Worm (Caenorhabditis elegans) whole organism, young adult: ENCODE results near the gene chpf-1.

Source experiments
- B0019.2 ChIP-seq: fragments of 200-800 bp; sonication (Bioruptor generic); conservative IDR thresholded peaks from 2 replicates; pipeline ENCODE4 v1.3.6; 2022; ENCODE audit warnings: missing genetic modification reagents, missing genetic modification characterization, missing compliant biosample characterization
- B0035.1 ChIP-seq: sonication (generic microtip); optimal IDR thresholded peaks from 2 replicates; lab custom pipeline; 2016; ENCODE audit warnings: missing genetic modification characterization, mild to moderate bottlenecking, missing compliant biosample characterization, missing genotype, missing genetic modification reagents
- C17E4.6 ChIP-seq: fragments of 200-800 bp; sonication (Bioruptor generic); IDR thresholded peaks from 2 replicates; pipeline ENCODE4 v1.3.6; 2022; ENCODE audit warnings: missing genetic modification reagents, missing genetic modification characterization, missing compliant biosample characterization
- D2030.7 ChIP-seq: fragments of 200-800 bp; sonication (Bioruptor generic); IDR thresholded peaks from 2 replicates; pipeline ENCODE4 v1.3.6; 2022; ENCODE audit warnings: missing genetic modification reagents, missing genetic modification characterization, missing compliant biosample characterization
- F22D6.2 ChIP-seq: sonication (generic microtip); optimal IDR thresholded peaks from 2 replicates; lab custom pipeline; 2016; ENCODE audit warnings: mild to moderate bottlenecking, missing genetic modification characterization, missing compliant biosample characterization
- F23B12.7 ChIP-seq: sonication (generic microtip); optimal IDR thresholded peaks from 2 replicates; lab custom pipeline; 2017; ENCODE audit warnings: missing genetic modification characterization, mild to moderate bottlenecking, missing compliant biosample characterization, antibody characterized with exemption, moderate library complexity; ENCODE audit not compliant: insufficient read depth
- F37B4.10 ChIP-seq: fragments of 200-800 bp; sonication (Bioruptor generic); IDR thresholded peaks from 2 replicates; pipeline ENCODE4 v1.3.6; 2022; ENCODE audit warnings: missing genetic modification characterization, missing compliant biosample characterization
- F55B11.4 ChIP-seq: sonication (generic microtip); optimal IDR thresholded peaks from 2 replicates; lab custom pipeline; 2016; ENCODE audit warnings: missing compliant biosample characterization, missing genetic modification characterization, borderline replicate concordance; ENCODE audit not compliant: insufficient read depth
- F57A8.1 ChIP-seq: fragments of 200-800 bp; sonication (Bioruptor generic); optimal IDR thresholded peaks from 2 replicates; lab custom pipeline; 2018; ENCODE audit warnings: mild to moderate bottlenecking, missing genetic modification characterization, moderate library complexity, missing compliant biosample characterization
- F57C9.4 ChIP-seq: sonication (generic microtip); optimal IDR thresholded peaks from 2 replicates; lab custom pipeline; 2017; ENCODE audit warnings: mild to moderate bottlenecking, missing genetic modification characterization, missing compliant biosample characterization
- T07F8.4 ChIP-seq: sonication (generic microtip); optimal IDR thresholded peaks from 2 replicates; lab custom pipeline; 2016; ENCODE audit warnings: mild to moderate bottlenecking, missing genetic modification characterization, moderate library complexity, missing compliant biosample characterization
- Y53F4B.3 ChIP-seq: fragments of 200-800 bp; sonication (Bioruptor generic); IDR thresholded peaks from 2 replicates; pipeline ENCODE4 v1.3.6; 2022; ENCODE audit warnings: missing genetic modification reagents, missing genetic modification characterization, missing compliant biosample characterization
- Y53G8AR.9 ChIP-seq: fragments of 200-800 bp; sonication (Bioruptor generic); conservative IDR thresholded peaks from 2 replicates; pipeline ENCODE4 v1.3.6; 2022; ENCODE audit warnings: missing genetic modification reagents, missing genetic modification characterization, missing compliant biosample characterization
- Y67H2A.10 ChIP-seq: fragments of 200-800 bp; sonication (Bioruptor generic); conservative IDR thresholded peaks from 2 replicates; pipeline ENCODE4 v1.3.6; 2022; ENCODE audit warnings: missing genetic modification reagents, missing genetic modification characterization, missing compliant biosample characterization
- Y79H2A.3 ChIP-seq: fragments of 200-800 bp; sonication (Bioruptor generic); conservative IDR thresholded peaks from 2 replicates; pipeline ENCODE4 v1.3.6; 2022; ENCODE audit warnings: missing genetic modification reagents, missing genetic modification characterization, missing compliant biosample characterization
- ZK185.1 ChIP-seq: sonication (generic microtip); optimal IDR thresholded peaks from 2 replicates; lab custom pipeline; 2016; ENCODE audit warnings: mild to moderate bottlenecking, missing genetic modification characterization, missing compliant biosample characterization; ENCODE audit not compliant: poor library complexity, severe bottlenecking
- attf-3 ChIP-seq: fragments of 200-800 bp; sonication (Bioruptor generic); conservative IDR thresholded peaks from 2 replicates; pipeline ENCODE4 v1.3.6; 2022; ENCODE audit warnings: missing genetic modification reagents, missing genetic modification characterization, missing compliant biosample characterization
- attf-6 ChIP-seq: fragments of 200-800 bp; sonication (Bioruptor generic); IDR thresholded peaks from 2 replicates; pipeline ENCODE4 v1.3.6; 2022; ENCODE audit warnings: missing genetic modification reagents, missing genetic modification characterization, missing compliant biosample characterization
- bed-1 ChIP-seq: fragments of 200-800 bp; sonication (Bioruptor generic); IDR thresholded peaks from 2 replicates; pipeline ENCODE4 v1.3.6; 2022; ENCODE audit warnings: missing genetic modification reagents, missing genetic modification characterization, missing compliant biosample characterization
- ceh-40 ChIP-seq: fragments of 200-800 bp; sonication (Bioruptor generic); IDR thresholded peaks from 2 replicates; pipeline ENCODE4 v1.3.6; 2022; ENCODE audit warnings: missing genetic modification characterization, missing compliant biosample characterization
- ceh-58 ChIP-seq: fragments of 200-800 bp; sonication (Bioruptor generic); IDR thresholded peaks from 2 replicates; pipeline ENCODE4 v1.3.6; 2022; ENCODE audit warnings: missing genetic modification characterization, missing compliant biosample characterization
- dox-1 ChIP-seq: fragments of 200-800 bp; sonication (Bioruptor generic); IDR thresholded peaks from 2 replicates; pipeline ENCODE4 v1.3.6; 2022; ENCODE audit warnings: missing genetic modification reagents, missing genetic modification characterization, missing compliant biosample characterization
- efl-1 ChIP-seq: fragments of 150-350 bp; optimal IDR thresholded peaks from 2 replicates; lab custom pipeline; 2014; ENCODE audit warnings: missing biosample characterization, missing genetic modification reagents, missing genetic modification characterization
- ekl-4 ChIP-seq: fragments of 200-800 bp; sonication (Bioruptor generic); IDR thresholded peaks from 2 replicates; pipeline ENCODE4 v1.3.6; 2022; ENCODE audit warnings: missing genetic modification reagents, missing genetic modification characterization, missing compliant biosample characterization
- fkh-3 ChIP-seq: sonication (generic microtip); optimal IDR thresholded peaks from 2 replicates; lab custom pipeline; 2016; ENCODE audit warnings: mild to moderate bottlenecking, missing genetic modification characterization, missing compliant biosample characterization
- him-1 ChIP-seq: sonication (generic microtip); optimal IDR thresholded peaks from 2 replicates; lab custom pipeline; 2016; ENCODE audit warnings: missing genotype, missing genetic modification reagents, missing genetic modification characterization, missing compliant biosample characterization
- hlh-26 ChIP-seq: fragments of 200-800 bp; sonication (Bioruptor generic); conservative IDR thresholded peaks from 2 replicates; pipeline ENCODE4 v1.3.6; 2022; ENCODE audit warnings: missing genetic modification reagents, missing genetic modification characterization, missing compliant biosample characterization
- hmg-1.2 ChIP-seq: fragments of 200-800 bp; sonication (Bioruptor generic); IDR thresholded peaks from 2 replicates; pipeline ENCODE4 v1.3.6; 2022; ENCODE audit warnings: missing genetic modification reagents, missing genetic modification characterization, missing compliant biosample characterization
- hmg-20 ChIP-seq: fragments of 200-800 bp; sonication (Bioruptor generic); IDR thresholded peaks from 2 replicates; pipeline ENCODE4 v1.3.6; 2022; ENCODE audit warnings: missing genetic modification reagents, missing genetic modification characterization, missing compliant biosample characterization
- let-607 ChIP-seq, 2 experiments: fragments of 200-800 bp in 1 of 2; sonication (Bioruptor generic) in 1 of 2; sonication (generic microtip) in 1 of 2; optimal IDR thresholded peaks; 2 replicates each; lab custom pipeline; 2016 to 2018; ENCODE audit warnings: mild to moderate bottlenecking in 2 of 2, missing compliant biosample characterization in 2 of 2, missing genetic modification characterization in 2 of 2, moderate library complexity in 2 of 2, missing genotype in 1 of 2
- lin-26 ChIP-seq: fragments of 200-800 bp; sonication (Bioruptor generic); IDR thresholded peaks from 2 replicates; pipeline ENCODE4 v1.3.6; 2022; ENCODE audit warnings: missing genetic modification reagents, missing genetic modification characterization, missing compliant biosample characterization
- lsl-1 ChIP-seq: fragments of 200-800 bp; sonication (Bioruptor generic); optimal IDR thresholded peaks from 2 replicates; lab custom pipeline; 2018; ENCODE audit warnings: mild to moderate bottlenecking, missing genetic modification characterization, moderate library complexity, missing compliant biosample characterization
- madf-3 ChIP-seq: fragments of 200-800 bp; sonication (Bioruptor generic); IDR thresholded peaks from 2 replicates; pipeline ENCODE4 v1.3.6; 2022; ENCODE audit warnings: missing genetic modification reagents, missing genetic modification characterization, missing compliant biosample characterization
- nfyb-1 ChIP-seq: fragments of 200-800 bp; sonication (Bioruptor generic); IDR thresholded peaks from 2 replicates; pipeline ENCODE4 v1.3.6; 2022; ENCODE audit warnings: missing genetic modification reagents, missing genetic modification characterization, missing compliant biosample characterization
- nhr-120 ChIP-seq: fragments of 200-800 bp; sonication (Bioruptor generic); IDR thresholded peaks from 2 replicates; pipeline ENCODE4 v1.3.6; 2022; ENCODE audit warnings: missing genetic modification characterization, missing compliant biosample characterization
- nhr-80 ChIP-seq: sonication (generic microtip); optimal IDR thresholded peaks from 2 replicates; lab custom pipeline; 2016; ENCODE audit warnings: missing genetic modification characterization, missing compliant biosample characterization
- rcor-1 ChIP-seq: fragments of 200-800 bp; sonication (Bioruptor generic); IDR thresholded peaks from 2 replicates; pipeline ENCODE4 v1.3.6; 2022; ENCODE audit warnings: missing genetic modification reagents, missing genetic modification characterization, missing compliant biosample characterization
- rpc-1 ChIP-seq, 2 experiments: fragments of 150-350 bp in 1 of 2; sonication (generic microtip) in 1 of 2; optimal IDR thresholded peaks; 2 replicates each; lab custom pipeline; 2014 to 2018; ENCODE audit warnings: missing biosample characterization in 1 of 2, missing genetic modification characterization in 1 of 2, missing genetic modification reagents in 1 of 2, missing genotype in 1 of 2
- sea-2 ChIP-seq: fragments of 200-800 bp; sonication (Bioruptor generic); IDR thresholded peaks from 2 replicates; pipeline ENCODE4 v1.3.6; 2022; ENCODE audit warnings: missing genetic modification characterization, missing compliant biosample characterization
- snpc-1.1 ChIP-seq: sonication (generic microtip); optimal IDR thresholded peaks from 2 replicates; lab custom pipeline; 2017; ENCODE audit warnings: missing genetic modification characterization, mild to moderate bottlenecking, missing compliant biosample characterization, antibody characterized with exemption, moderate library complexity, missing genotype, missing genetic modification reagents; ENCODE audit not compliant: insufficient read depth
- snpc-4 ChIP-seq, 5 experiments: fragments of 150-350 bp in 1 of 5; sonication (generic microtip) in 4 of 5; optimal IDR thresholded peaks; 2 replicates each; lab custom pipeline; 2014 to 2018; ENCODE audit warnings: missing genetic modification characterization in 5 of 5, missing biosample characterization in 3 of 5, antibody characterized with exemption in 2 of 5, mild to moderate bottlenecking in 2 of 5, missing compliant biosample characterization in 2 of 5, missing genotype in 2 of 5, moderate library complexity in 2 of 5, missing genetic modification reagents in 1 of 5
- sptf-2 ChIP-seq: fragments of 200-800 bp; sonication (Bioruptor generic); optimal IDR thresholded peaks from 2 replicates; lab custom pipeline; 2018; ENCODE audit warnings: mild to moderate bottlenecking, missing genetic modification characterization, missing compliant biosample characterization
- zfh-2 ChIP-seq: fragments of 200-800 bp; sonication (Bioruptor generic); conservative IDR thresholded peaks from 2 replicates; pipeline ENCODE4 v1.3.6; 2022; ENCODE audit warnings: missing genetic modification reagents, missing genetic modification characterization, missing compliant biosample characterization
- zim-3 ChIP-seq: sonication (generic microtip); optimal IDR thresholded peaks from 2 replicates; lab custom pipeline; 2017; ENCODE audit warnings: mild to moderate bottlenecking, missing genetic modification characterization, moderate library complexity, missing compliant biosample characterization
- ztf-18 ChIP-seq: sonication (generic microtip); optimal IDR thresholded peaks from 2 replicates; lab custom pipeline; 2016; ENCODE audit warnings: missing genotype, mild to moderate bottlenecking, missing genetic modification characterization, missing compliant biosample characterization
- ztf-25 ChIP-seq: fragments of 200-800 bp; sonication (Bioruptor generic); IDR thresholded peaks from 2 replicates; pipeline ENCODE4 v1.3.6; 2022; ENCODE audit warnings: missing genetic modification reagents, missing genetic modification characterization, missing compliant biosample characterization
- ztf-28 ChIP-seq: fragments of 200-800 bp; sonication (Bioruptor generic); IDR thresholded peaks from 2 replicates; pipeline ENCODE4 v1.3.6; 2022; ENCODE audit warnings: missing genetic modification reagents, missing genetic modification characterization, missing compliant biosample characterization

chpf-1 gene

ce11 chrV:10174632-10175075 is 28.6 kb downstream of the chpf-1 start:
- no peak for TF ChIP-seq nhr-80 (tag; lab: Kevin White, UChicago)
- TF ChIP-seq F57A8.1 (GFP tag; lab: Kevin White, UChicago), result no peak
- no peak for TF ChIP-seq zfh-2
- TF ChIP-seq F37B4.10 (GFP tag; lab: Robert Waterston, UW), result no peak
- TF ChIP-seq ZK185.1 (tag; lab: Kevin White, UChicago), result peak; percentile 29
- TF ChIP-seq nhr-120 (GFP tag; lab: Robert Waterston, UW), result no peak
- TF ChIP-seq ztf-28 (GFP tag; lab: Robert Waterston, UW), result no peak
- no peak for TF ChIP-seq sptf-2
- TF ChIP-seq snpc-4 (GFP tag; optimal IDR thresholded peaks at IDR 0.05; lab: Kevin White, UChicago), result no peak
- peak in 1 of 4 experiments; percentile 5 for TF ChIP-seq snpc-4 (tag; optimal IDR thresholded peaks at IDR 0.05; lab: Kevin White, UChicago)
- no peak for TF ChIP-seq Y53G8AR.9 (GFP tag; lab: Robert Waterston, UW)
- TF ChIP-seq attf-6 (GFP tag; lab: Robert Waterston, UW), result no peak
- TF ChIP-seq ekl-4 (GFP tag; lab: Robert Waterston, UW), result no peak
- TF ChIP-seq Y53F4B.3 (GFP tag; lab: Robert Waterston, UW), result no peak
- no peak for TF ChIP-seq efl-1 (GFP tag; lab: Kevin White, UChicago)
- no peak for TF ChIP-seq lin-26
- no peak for TF ChIP-seq madf-3
- no peak for TF ChIP-seq ztf-18 (tag; lab: Kevin White, UChicago)
- no peak for TF ChIP-seq rpc-1 (optimal IDR thresholded peaks at IDR 0.05; lab: Kevin White, UChicago)
- TF ChIP-seq rpc-1 (tag; optimal IDR thresholded peaks at IDR 0.05; lab: Kevin White, UChicago), result no peak
- no peak for TF ChIP-seq hlh-26 (GFP tag; lab: Robert Waterston, UW)
- no peak for TF ChIP-seq T07F8.4 (tag; lab: Kevin White, UChicago)
- no peak for TF ChIP-seq ztf-25 (GFP tag; lab: Robert Waterston, UW)
- no peak for TF ChIP-seq attf-3 (GFP tag; lab: Robert Waterston, UW)
- TF ChIP-seq ceh-58, result no peak
- TF ChIP-seq hmg-1.2, result no peak
- no peak for TF ChIP-seq let-607 (tag; optimal IDR thresholded peaks at IDR 0.05; lab: Kevin White, UChicago)
- TF ChIP-seq lsl-1 (GFP tag; lab: Kevin White, UChicago), result no peak
- no peak for TF ChIP-seq Y79H2A.3 (GFP tag; lab: Robert Waterston, UW)
- peak; percentile 85 for TF ChIP-seq nfyb-1
- no peak for TF ChIP-seq sea-2 (GFP tag; lab: Robert Waterston, UW)
- peak; percentile 63; the same call in 1 of the 2 replicates for TF ChIP-seq rcor-1 (GFP tag; lab: Robert Waterston, UW)
- no peak for TF ChIP-seq F22D6.2
- TF ChIP-seq dox-1, result 0 out of 2 replicates have a peak, but pooled peaks have one; percentile 51
- TF ChIP-seq hmg-20 (GFP tag; lab: Robert Waterston, UW), result no peak
- TF ChIP-seq zim-3 (tag; lab: Kevin White, UChicago), result no peak
- no peak for TF ChIP-seq snpc-1.1 (tag; lab: Kevin White, UChicago)
- no peak for TF ChIP-seq Y67H2A.10 (GFP tag; lab: Robert Waterston, UW)
- TF ChIP-seq B0019.2 (GFP tag; lab: Robert Waterston, UW), result no peak
- TF ChIP-seq fkh-3, result no peak
- TF ChIP-seq F23B12.7, result no peak
- no peak for TF ChIP-seq bed-1 (GFP tag; lab: Robert Waterston, UW)
- TF ChIP-seq C17E4.6, result no peak
- no peak for TF ChIP-seq him-1 (tag; lab: Kevin White, UChicago)
- TF ChIP-seq D2030.7 (GFP tag; lab: Robert Waterston, UW), result no peak
- TF ChIP-seq ceh-40, result no peak
- TF ChIP-seq F55B11.4 (tag; lab: Kevin White, UChicago), result no peak
- TF ChIP-seq F57C9.4 (tag; lab: Kevin White, UChicago), result no peak
- no peak for TF ChIP-seq B0035.1 (tag; lab: Kevin White, UChicago)
